Worm (Caenorhabditis elegans) whole organism, midembryonic: Measurements from ENCODE around the gene pmpl-1.

ENCODE experiments used
- T22C8.4 ChIP-seq: fragments of 200-800 bp; sonication (Bioruptor generic); IDR thresholded peaks from 2 replicates; pipeline ENCODE4 v1.3.6; 2022; ENCODE audit warnings: missing genetic modification characterization, missing compliant biosample characterization
- cog-1 ChIP-seq: sonication (generic microtip); optimal IDR thresholded peaks from 2 replicates; lab custom pipeline; 2016; ENCODE audit warnings: missing genetic modification characterization, missing compliant biosample characterization
- flt-1 ChIP-seq: fragments of 200-800 bp; sonication (Bioruptor generic); IDR thresholded peaks from 2 replicates; pipeline ENCODE4 v1.3.6; 2022; ENCODE audit warnings: missing genetic modification characterization, missing compliant biosample characterization
- klf-2 ChIP-seq: fragments of 200-800 bp; sonication (Bioruptor generic); conservative IDR thresholded peaks from 2 replicates; pipeline ENCODE4 v1.3.6; 2022; ENCODE audit warnings: missing genetic modification reagents, missing genetic modification characterization, missing compliant biosample characterization
- med-1 ChIP-seq: sonication (generic microtip); optimal IDR thresholded peaks from 2 replicates; lab custom pipeline; 2017; ENCODE audit warnings: missing genetic modification characterization, mild to moderate bottlenecking, missing compliant biosample characterization, antibody characterized with exemption, missing genetic modification reagents; ENCODE audit not compliant: insufficient read depth
- ref-1 ChIP-seq: fragments of 200-800 bp; sonication (Bioruptor generic); conservative IDR thresholded peaks from 2 replicates; pipeline ENCODE4 v1.3.6; 2022; ENCODE audit warnings: missing genetic modification reagents, missing genetic modification characterization, missing compliant biosample characterization
- tab-1 ChIP-seq: fragments of 200-800 bp; sonication (Bioruptor generic); IDR thresholded peaks from 2 replicates; pipeline ENCODE4 v1.3.6; 2022; ENCODE audit warnings: missing genetic modification characterization, missing compliant biosample characterization
- ztf-23 ChIP-seq: fragments of 200-800 bp; sonication (Bioruptor generic); IDR thresholded peaks from 2 replicates; pipeline ENCODE4 v1.3.6; 2022; ENCODE audit warnings: missing genetic modification reagents, missing genetic modification characterization, missing compliant biosample characterization
- ztf-29 ChIP-seq: fragments of 200-800 bp; sonication (Bioruptor generic); IDR thresholded peaks from 2 replicates; pipeline ENCODE4 v1.3.6; 2022; ENCODE audit warnings: missing genetic modification reagents, missing genetic modification characterization, missing compliant biosample characterization

pmpl-1 gene

DNA sequence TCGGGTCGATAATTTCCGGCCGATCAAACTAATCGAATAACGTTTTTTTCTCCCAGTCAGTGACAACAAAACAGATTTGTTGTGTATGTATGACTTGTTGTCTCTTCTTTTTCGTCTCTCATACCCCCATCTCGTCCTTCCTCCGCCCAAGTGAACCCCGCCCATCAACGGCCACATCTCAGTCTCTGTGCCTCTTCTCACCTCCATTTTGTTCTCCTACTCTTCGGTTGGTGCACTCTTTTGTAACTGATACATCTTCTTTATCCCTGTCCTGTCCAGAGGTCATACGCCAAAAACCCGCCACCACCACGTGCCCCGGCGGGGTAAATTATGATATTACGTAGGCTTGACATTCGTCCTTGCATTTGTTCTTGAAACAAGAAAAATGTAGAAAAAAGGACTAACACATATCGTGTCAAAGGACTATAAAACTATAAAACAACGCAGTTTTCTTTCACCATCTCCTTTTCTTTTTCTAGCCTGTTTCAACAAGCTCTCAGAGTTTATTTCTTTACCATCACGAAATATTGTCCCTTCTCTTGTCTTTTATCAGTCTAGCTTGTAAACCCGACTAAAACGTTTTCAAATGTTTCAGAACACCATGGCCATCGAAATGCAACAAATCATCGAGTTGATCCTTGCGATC, at the start of gene pmpl-1:
Gene pmpl-1, plus strand, starts transcription at position 596 of the 646 bp plus-strand sequence.
- TF ChIP-seq ztf-23: no peak
- TF ChIP-seq ztf-29 (GFP tag; lab: Robert Waterston, UW): no peak
- no peak for TF ChIP-seq flt-1
- no peak for TF ChIP-seq med-1
- no peak for TF ChIP-seq klf-2 (GFP tag; lab: Robert Waterston, UW)
- no peak for TF ChIP-seq tab-1 (GFP tag; lab: Robert Waterston, UW)
- TF ChIP-seq T22C8.4 (GFP tag; lab: Robert Waterston, UW): no peak
- no peak for TF ChIP-seq ref-1 (GFP tag; lab: Robert Waterston, UW)
- TF ChIP-seq cog-1: no peak

DNA sequence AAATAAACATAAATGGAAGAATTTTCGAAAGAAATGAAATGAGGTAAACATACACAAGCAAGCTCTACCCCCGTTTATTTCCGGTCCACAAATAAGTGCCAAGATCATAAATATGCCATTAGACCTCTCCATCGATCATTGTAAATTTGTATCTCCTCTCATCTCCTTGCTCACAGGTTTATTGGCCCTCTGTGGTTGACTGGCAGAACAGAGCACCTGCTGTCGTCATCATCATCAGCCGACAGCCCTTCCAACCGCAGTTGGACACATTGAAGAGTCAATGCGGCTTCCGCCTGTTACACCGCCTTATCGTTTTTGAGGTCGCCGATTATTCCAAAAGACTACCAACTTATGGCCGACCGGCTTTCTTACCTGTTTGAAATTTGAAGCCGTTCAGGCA, 49.2 kb upstream of the pmpl-1 start:
- TF ChIP-seq tab-1 (GFP tag; lab: Robert Waterston, UW): no peak
- TF ChIP-seq ztf-29 (GFP tag; lab: Robert Waterston, UW): no peak
- no peak for TF ChIP-seq cog-1
- no peak for TF ChIP-seq med-1
- TF ChIP-seq klf-2 (GFP tag; lab: Robert Waterston, UW): no peak
- no peak for TF ChIP-seq T22C8.4 (GFP tag; lab: Robert Waterston, UW)
- TF ChIP-seq flt-1: no peak
- TF ChIP-seq ref-1 (GFP tag; lab: Robert Waterston, UW): no peak
- TF ChIP-seq ztf-23: no peak

DNA sequence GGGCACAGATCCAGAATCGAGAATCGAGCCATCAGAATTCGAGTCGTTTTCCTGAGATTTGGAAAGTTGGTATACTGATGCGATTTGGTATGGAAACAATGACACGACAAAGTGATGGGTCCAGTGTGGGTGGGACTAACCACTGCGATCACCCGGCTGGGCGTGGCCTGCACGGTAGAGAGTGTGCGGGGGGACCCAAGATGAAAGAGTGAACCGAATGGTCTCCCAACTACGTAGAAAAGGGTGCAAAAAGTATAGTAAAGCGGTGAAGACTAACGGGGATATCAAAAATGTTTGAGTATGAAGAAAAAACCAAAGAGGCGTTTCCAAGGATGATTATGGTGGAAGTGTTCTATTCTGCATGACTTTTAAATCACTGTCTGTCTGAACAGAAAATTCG, 45.6 kb upstream of the pmpl-1 start, which contains the start of gene fkh-2:
Gene fkh-2, minus strand, starts transcription at position 101 of the 400 bp plus-strand sequence.
- TF ChIP-seq ref-1 (GFP tag; lab: Robert Waterston, UW) (no peak), cog-1 (no peak), tab-1 (GFP tag; lab: Robert Waterston, UW) (no peak), med-1 (no peak), T22C8.4 (GFP tag; lab: Robert Waterston, UW) (no peak), ztf-29 (GFP tag; lab: Robert Waterston, UW) (no peak)

DNA sequence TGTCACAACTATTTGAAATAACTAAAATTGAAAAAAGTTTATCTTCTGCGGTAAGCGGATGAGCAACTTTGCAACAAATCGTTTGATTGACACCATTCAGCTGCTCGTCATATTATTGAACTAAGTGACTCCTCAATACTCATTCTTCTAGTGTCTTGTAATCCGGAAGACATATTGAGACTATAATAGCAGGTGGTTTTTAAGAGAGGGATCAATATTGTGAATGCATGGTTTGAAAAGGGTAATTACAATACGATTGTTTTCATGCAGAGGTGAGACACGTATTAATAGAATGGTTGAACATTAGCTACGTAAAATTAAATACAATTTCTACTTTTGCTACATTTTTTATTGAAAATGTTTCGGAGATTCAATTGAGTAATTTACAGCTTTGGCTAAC, 44.6 kb upstream of the pmpl-1 start:
- no peak for TF ChIP-seq ref-1 (GFP tag; lab: Robert Waterston, UW)
- no peak for TF ChIP-seq cog-1
- no peak for TF ChIP-seq med-1
- no peak for TF ChIP-seq klf-2 (GFP tag; lab: Robert Waterston, UW)
- TF ChIP-seq flt-1: no peak
- TF ChIP-seq T22C8.4 (GFP tag; lab: Robert Waterston, UW): no peak
- no peak for TF ChIP-seq ztf-29 (GFP tag; lab: Robert Waterston, UW)
- TF ChIP-seq tab-1 (GFP tag; lab: Robert Waterston, UW): no peak

DNA sequence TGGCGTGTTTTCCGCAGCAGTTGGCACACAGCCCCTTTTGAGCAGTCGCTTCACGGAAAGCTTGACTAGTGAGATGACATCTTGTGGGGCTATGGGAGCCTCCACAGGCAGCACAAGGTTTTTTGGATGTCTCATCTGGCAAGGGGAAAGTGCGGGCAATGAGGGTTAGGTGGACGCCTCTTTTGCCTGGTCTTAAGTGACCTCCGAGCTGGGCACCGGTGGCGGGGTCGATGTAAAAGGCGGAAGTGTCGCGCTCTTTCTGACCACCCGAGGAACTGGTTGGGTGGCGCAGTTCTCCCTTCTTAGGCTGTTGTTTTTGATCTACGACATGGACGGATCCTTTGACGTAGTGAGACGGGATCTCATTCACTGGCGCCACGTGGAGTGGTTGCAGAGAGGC, 36.5 kb upstream of the pmpl-1 start:
- TF ChIP-seq flt-1 (no peak), ref-1 (GFP tag; lab: Robert Waterston, UW) (no peak), T22C8.4 (GFP tag; lab: Robert Waterston, UW) (no peak), klf-2 (GFP tag; lab: Robert Waterston, UW) (no peak), cog-1 (no peak), ztf-29 (GFP tag; lab: Robert Waterston, UW) (no peak), tab-1 (GFP tag; lab: Robert Waterston, UW) (no peak), ztf-23 (no peak), med-1 (no peak)

DNA sequence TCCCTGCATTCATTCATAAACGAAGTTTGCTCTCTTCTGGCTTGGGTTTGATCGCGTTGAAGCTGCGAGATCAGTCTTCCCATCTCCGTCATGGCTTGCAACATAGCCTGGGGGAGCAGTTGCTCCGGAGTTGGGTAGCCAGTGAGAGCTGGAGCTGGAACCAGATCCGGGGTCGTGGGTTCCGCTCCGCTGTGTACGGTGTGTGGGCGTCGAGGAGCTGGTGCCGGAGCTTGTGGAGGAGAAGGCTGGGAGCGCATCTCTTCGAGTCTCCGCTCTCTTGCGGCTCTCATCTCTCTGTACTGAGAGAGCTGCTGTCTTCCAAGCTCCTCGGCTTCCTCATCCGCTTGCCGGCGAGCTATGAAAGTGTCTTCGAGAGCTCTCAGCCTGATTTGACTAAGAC, 35.4 kb upstream of the pmpl-1 start:
- TF ChIP-seq tab-1 (GFP tag; lab: Robert Waterston, UW) (0 out of 2 replicates have a peak, but pooled peaks have one; percentile 11), med-1 (no peak)

DNA sequence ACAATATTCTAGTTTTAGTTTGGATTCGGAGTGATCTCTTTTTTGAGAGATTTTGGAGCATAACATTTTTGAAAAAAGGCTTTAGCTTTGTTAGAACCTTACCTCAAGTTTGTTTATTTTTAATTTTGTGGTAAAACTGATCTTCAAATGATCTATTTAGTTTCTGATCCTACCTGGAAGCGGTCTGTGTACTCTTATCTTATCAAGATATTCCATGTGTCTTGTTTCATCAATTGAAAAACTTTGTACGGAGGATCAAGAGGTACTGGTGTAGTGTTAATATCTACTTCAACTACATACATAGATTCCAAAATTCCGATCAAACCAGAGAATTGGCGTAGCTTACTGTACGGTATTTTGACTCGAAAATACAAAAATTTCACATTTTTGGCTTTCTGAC, 32.1 kb upstream of the pmpl-1 start:
- TF ChIP-seq ref-1 (GFP tag; lab: Robert Waterston, UW): no peak
- no peak for TF ChIP-seq ztf-23
- TF ChIP-seq tab-1 (GFP tag; lab: Robert Waterston, UW): no peak
- no peak for TF ChIP-seq klf-2 (GFP tag; lab: Robert Waterston, UW)
- no peak for TF ChIP-seq cog-1
- TF ChIP-seq T22C8.4 (GFP tag; lab: Robert Waterston, UW): no peak
- TF ChIP-seq ztf-29 (GFP tag; lab: Robert Waterston, UW): no peak
- no peak for TF ChIP-seq flt-1
- no peak for TF ChIP-seq med-1

DNA sequence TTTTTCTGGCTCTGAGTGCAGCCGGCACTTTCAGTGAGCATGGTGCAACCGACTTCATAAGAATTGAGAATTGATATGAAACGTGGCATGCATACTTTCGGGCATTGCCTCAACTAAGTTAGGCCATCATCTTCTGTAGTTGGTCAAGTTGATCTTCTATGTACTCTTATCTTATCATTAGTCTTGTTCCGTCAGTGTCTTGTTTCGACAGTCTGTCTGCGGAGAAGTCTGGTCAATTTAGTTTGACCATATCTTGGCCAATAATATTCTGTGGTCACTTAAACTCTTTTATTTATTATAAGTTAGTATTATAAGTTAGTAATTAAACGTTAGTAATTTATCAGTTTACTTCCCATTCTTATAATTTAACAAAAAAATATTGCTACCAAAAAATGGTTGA, 31.6 kb upstream of the pmpl-1 start:
- no peak for TF ChIP-seq klf-2 (GFP tag; lab: Robert Waterston, UW)
- TF ChIP-seq ztf-29 (GFP tag; lab: Robert Waterston, UW): no peak
- no peak for TF ChIP-seq cog-1
- TF ChIP-seq ref-1 (GFP tag; lab: Robert Waterston, UW): no peak
- no peak for TF ChIP-seq tab-1 (GFP tag; lab: Robert Waterston, UW)
- no peak for TF ChIP-seq T22C8.4 (GFP tag; lab: Robert Waterston, UW)
- no peak for TF ChIP-seq med-1
- no peak for TF ChIP-seq flt-1
- no peak for TF ChIP-seq ztf-23

DNA sequence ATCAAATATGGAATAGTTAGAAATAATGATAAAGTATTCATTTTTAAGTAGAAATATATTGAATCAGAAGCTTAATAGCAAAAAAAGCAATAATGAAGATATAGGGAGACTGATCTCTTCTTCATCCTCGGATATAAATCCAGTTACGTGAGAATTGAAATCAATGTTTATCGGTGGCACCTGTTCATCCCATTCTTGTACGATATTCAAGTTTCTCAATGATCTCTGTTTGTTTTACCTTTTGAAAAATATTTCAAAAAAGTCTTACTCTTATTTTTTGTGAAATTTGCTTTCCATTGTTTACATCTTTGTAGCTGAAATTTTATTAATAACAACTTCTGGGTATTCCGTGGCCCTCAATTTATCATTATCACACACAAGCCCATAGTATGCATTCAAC, 29.4 kb upstream of the pmpl-1 start, which contains the start of gene T14G12.12:
Gene T14G12.12, minus strand, starts transcription at position 101 of the 400 bp plus-strand sequence.
- TF ChIP-seq ztf-29 (GFP tag; lab: Robert Waterston, UW) (no peak), flt-1 (no peak)

DNA sequence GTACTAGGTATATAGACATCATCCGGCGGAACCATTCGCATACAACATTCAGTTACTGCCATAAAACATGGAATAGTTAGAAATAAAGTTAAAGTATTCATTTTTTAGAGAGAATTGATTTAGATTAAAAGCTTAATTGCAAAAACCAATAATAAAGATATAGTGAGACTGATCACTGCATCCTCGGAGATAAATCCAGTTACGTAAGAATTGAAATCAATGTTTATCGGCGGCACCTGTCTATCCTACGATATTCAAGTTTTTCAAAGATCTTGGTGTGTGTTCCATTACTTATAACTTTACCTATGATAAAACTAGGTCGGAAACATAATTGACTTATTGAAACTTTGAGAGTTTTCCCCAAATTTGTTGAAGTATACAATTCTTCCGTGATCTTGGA, 28.5 kb upstream of the pmpl-1 start, which contains the start of gene T14G12.6:
Gene T14G12.6, minus strand, starts transcription at position 101 of the 400 bp plus-strand sequence.
- TF ChIP-seq ztf-29 (GFP tag; lab: Robert Waterston, UW) (no peak), ref-1 (GFP tag; lab: Robert Waterston, UW) (no peak), flt-1 (no peak), tab-1 (GFP tag; lab: Robert Waterston, UW) (no peak), cog-1 (no peak), T22C8.4 (GFP tag; lab: Robert Waterston, UW) (no peak), ztf-23 (no peak), klf-2 (GFP tag; lab: Robert Waterston, UW) (no peak), med-1 (no peak)
